Fruit fly (Drosophila melanogaster): Measurements from ENCODE around the gene mRpL44.

Gene mRpL44

DNA sequence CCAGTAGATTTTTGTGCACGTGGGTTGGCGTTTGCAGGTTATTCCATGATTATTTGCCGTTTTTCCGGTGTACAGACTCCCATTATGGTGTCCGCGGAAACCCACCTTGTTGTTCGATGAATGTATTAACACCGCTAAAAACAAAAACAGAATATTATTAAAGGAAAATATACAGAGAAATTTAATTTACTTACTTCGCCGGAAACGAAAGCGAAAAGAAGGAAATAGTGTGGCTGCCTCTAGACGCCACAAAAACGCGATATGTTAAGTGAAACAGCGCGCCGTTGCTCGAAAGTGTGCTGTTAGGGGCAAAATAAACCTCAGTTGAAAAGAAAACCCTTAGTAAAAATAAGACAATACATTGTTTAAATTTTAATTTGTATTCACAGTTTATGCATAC is 3.6 kb downstream of the mRpL44 start, which contains the start of gene RpL35A (continued):
- TF ChIP-seq Scr (GFP tag; IDR thresholded peaks at IDR 0.05; ENCODE audit: partially characterized antibody), result no peak
- TF ChIP-seq dysf (GFP tag; IDR thresholded peaks at IDR 0.05), result no peak; the same call in 2 of the 3 replicates
- peak; percentile 90 for TF ChIP-seq Hmr (GFP tag; optimal IDR thresholded peaks at IDR 0.05)
- peak in 1 of 2 experiments; percentile 61 for TF ChIP-seq insv (GFP tag; optimal IDR thresholded peaks at IDR 0.05)
- TF ChIP-seq zen (tag; optimal IDR thresholded peaks at IDR 0.05), result peak; percentile 50
- TF ChIP-seq grau (tag; optimal IDR thresholded peaks at IDR 0.05), result peak; percentile 57
- TF ChIP-seq CG9932 (GFP tag; IDR thresholded peaks at IDR 0.05), result peak; percentile 50
- peak; percentile 70 for TF ChIP-seq CG12391 (tag; optimal IDR thresholded peaks at IDR 0.05)
- TF ChIP-seq CG17612 (GFP tag; IDR thresholded peaks at IDR 0.05), result no peak
- peak; percentile 54 for TF ChIP-seq crc (GFP tag; optimal IDR thresholded peaks at IDR 0.05)
- TF ChIP-seq Xbp1 (GFP tag; optimal IDR thresholded peaks at IDR 0.05), result peak; percentile 51
- peak in 1 of 2 experiments; percentile 36 for TF ChIP-seq crp (GFP tag; optimal IDR thresholded peaks at IDR 0.05)
- peak; percentile 43 for TF ChIP-seq CG7928 (GFP tag; optimal IDR thresholded peaks at IDR 0.05)
- TF ChIP-seq ind (GFP tag; optimal IDR thresholded peaks at IDR 0.05), result no peak
- peak; percentile 93 for TF ChIP-seq CG13296 (GFP tag; optimal IDR thresholded peaks at IDR 0.05)
- peak; percentile 48 for TF ChIP-seq CG6683 (GFP tag; optimal IDR thresholded peaks at IDR 0.05)
- TF ChIP-seq NC2α (GFP tag; optimal IDR thresholded peaks at IDR 0.05), result peak; percentile 15
- no peak for TF ChIP-seq ro (GFP tag; IDR thresholded peaks at IDR 0.05)
- peak; percentile 62 for TF ChIP-seq CG33557 (GFP tag; optimal IDR thresholded peaks at IDR 0.05)
- no peak for TF ChIP-seq Hmx (GFP tag; optimal IDR thresholded peaks at IDR 0.05)
- TF ChIP-seq ato (GFP tag; IDR thresholded peaks at IDR 0.05; ENCODE audit: partially characterized antibody), result no peak
- TF ChIP-seq emc (GFP tag; optimal IDR thresholded peaks at IDR 0.05), result peak; percentile 12
- peak; percentile 10 for TF ChIP-seq CG2120 (GFP tag; optimal IDR thresholded peaks at IDR 0.05)
- TF ChIP-seq vfl (GFP tag; optimal IDR thresholded peaks at IDR 0.05), result peak; percentile 56
- peak; percentile 27; the same call in 1 of the 2 replicates for TF ChIP-seq gsb (GFP tag; IDR thresholded peaks at IDR 0.05)
- TF ChIP-seq tna (GFP tag; IDR thresholded peaks at IDR 0.05; ENCODE audit: partially characterized antibody), result no peak
- peak; percentile 87 for TF ChIP-seq NfI (GFP tag; optimal IDR thresholded peaks at IDR 0.05)
- peak; percentile 24 for TF ChIP-seq run (tag; optimal IDR thresholded peaks at IDR 0.05)
- TF ChIP-seq Sox100B (GFP tag; optimal IDR thresholded peaks at IDR 0.05), result peak; percentile 66
- peak; percentile 53 to 60 for TF ChIP-seq bsh (GFP tag; optimal IDR thresholded peaks at IDR 0.05)
- TF ChIP-seq peb (GFP tag; IDR thresholded peaks at IDR 0.05), result no peak
- TF ChIP-seq cg (GFP tag; optimal IDR thresholded peaks at IDR 0.05), result no peak
- TF ChIP-seq ken (GFP tag; IDR thresholded peaks at IDR 0.05), result no peak
- TF ChIP-seq bab2 (GFP tag; optimal IDR thresholded peaks at IDR 0.05), result no peak
- no peak for TF ChIP-seq jing (GFP tag; optimal IDR thresholded peaks at IDR 0.05)
- 0 out of 2 replicates have a peak, but pooled peaks have one; percentile 28 for TF ChIP-seq sim (GFP tag; IDR thresholded peaks at IDR 0.05)
- TF ChIP-seq D19A (tag; optimal IDR thresholded peaks at IDR 0.05), result no peak
- peak; percentile 17 for TF ChIP-seq Atf-2 (GFP tag; optimal IDR thresholded peaks at IDR 0.05)
- TF ChIP-seq Opbp (GFP tag; IDR thresholded peaks at IDR 0.05; ENCODE audit: partially characterized antibody), result peak; percentile 49; the same call in 2 of the 3 replicates
- no peak for TF ChIP-seq toy (GFP tag; IDR thresholded peaks at IDR 0.05)
- TF ChIP-seq Dll (GFP tag; IDR thresholded peaks at IDR 0.05; ENCODE audit: partially characterized antibody), result no peak
- TF ChIP-seq HmgD (GFP tag; optimal IDR thresholded peaks at IDR 0.05), result no peak
- peak; percentile 65 for TF ChIP-seq CG7839 (tag; optimal IDR thresholded peaks at IDR 0.05)
- peak; percentile 59 for TF ChIP-seq CG2712 (tag; optimal IDR thresholded peaks at IDR 0.05)
- TF ChIP-seq p53 (GFP tag; optimal IDR thresholded peaks at IDR 0.05), result peak; percentile 52
- TF ChIP-seq Lim3 (GFP tag; IDR thresholded peaks at IDR 0.05), result no peak
- peak; percentile 49; the same call in 1 of the 2 replicates for TF ChIP-seq E2f1 (GFP tag; IDR thresholded peaks at IDR 0.05)
- TF ChIP-seq BEAF-32 (GFP tag; optimal IDR thresholded peaks at IDR 0.05), result peak; percentile 34
- no peak for TF ChIP-seq CG10565 (GFP tag; optimal IDR thresholded peaks at IDR 0.05)
- TF ChIP-seq CG8478 (optimal IDR thresholded peaks at IDR 0.05), result no peak
- no peak for TF ChIP-seq Six4 (GFP tag; optimal IDR thresholded peaks at IDR 0.05)

All from whole organism, embryonic.